Worm (Caenorhabditis elegans): ENCODE data around the gene srw-140.

srw-140 gene

DNA sequence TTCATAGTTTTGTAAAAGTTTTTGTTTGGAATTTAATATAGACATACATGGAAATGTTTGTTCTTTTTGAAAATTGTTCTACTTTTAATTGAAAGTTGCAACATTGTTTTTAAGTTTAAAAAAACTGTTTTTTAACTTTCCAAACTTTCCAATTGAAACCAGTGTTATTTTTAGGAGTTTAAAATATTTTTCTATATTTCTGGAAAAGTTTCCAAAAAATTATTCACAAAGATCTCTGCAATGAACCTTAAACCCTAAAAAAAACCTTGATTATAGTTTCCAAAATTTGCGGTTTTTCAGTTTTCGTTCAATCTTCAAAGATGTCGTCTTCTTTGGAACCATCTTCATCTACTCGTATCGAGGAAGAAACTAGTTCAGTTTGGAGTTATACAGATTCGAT, 33.1 kb upstream of the srw-140 start, which contains the start of gene F14F9.4:
Gene F14F9.4 (plus strand): TSS at position 301 of the 400 bp plus-strand sequence.
- TF ChIP-seq ceh-9 (tag; optimal IDR thresholded peaks at IDR 0.05): no peak

DNA sequence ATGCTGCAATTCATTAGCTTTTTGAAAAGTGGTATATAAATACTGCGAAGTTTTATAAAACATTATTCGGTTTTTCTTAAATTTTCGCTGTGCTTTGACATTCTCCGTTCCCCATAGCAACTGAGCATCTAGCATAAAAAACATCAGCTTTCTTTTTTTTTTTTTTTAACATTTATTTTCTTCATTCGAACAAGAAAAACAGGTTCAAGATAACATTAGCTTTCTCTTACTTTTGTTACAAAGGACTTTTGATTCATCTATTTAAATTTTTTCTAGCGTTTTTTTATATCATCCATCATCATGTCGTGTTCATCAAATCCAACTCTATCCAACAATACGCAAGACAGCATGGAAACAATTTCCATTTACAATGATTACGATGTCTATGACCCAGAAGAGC, 27.6 kb upstream of the srw-140 start, which contains the start of gene F14F9.3:
Gene F14F9.3 (plus strand): TSS at position 301 of the 400 bp plus-strand sequence.
- TF ChIP-seq ceh-9 (tag; optimal IDR thresholded peaks at IDR 0.05) (no peak), nhr-67 (tag; optimal IDR thresholded peaks at IDR 0.05) (no peak), nhr-23 (tag; optimal IDR thresholded peaks at IDR 0.05) (no peak), nhr-12 (tag; optimal IDR thresholded peaks at IDR 0.05) (no peak), egl-27 (tag; optimal IDR thresholded peaks at IDR 0.05) (no peak), sea-2 (GFP tag; optimal IDR thresholded peaks at IDR 0.05) (no peak), ztf-11 (tag; optimal IDR thresholded peaks at IDR 0.05) (no peak), nhr-76 (tag; optimal IDR thresholded peaks at IDR 0.05) (no peak), mml-1 (tag; optimal IDR thresholded peaks at IDR 0.05) (no peak), nhr-43 (tag; optimal IDR thresholded peaks at IDR 0.05; ENCODE audit: poor library complexity, severe bottlenecking) (no peak)

DNA sequence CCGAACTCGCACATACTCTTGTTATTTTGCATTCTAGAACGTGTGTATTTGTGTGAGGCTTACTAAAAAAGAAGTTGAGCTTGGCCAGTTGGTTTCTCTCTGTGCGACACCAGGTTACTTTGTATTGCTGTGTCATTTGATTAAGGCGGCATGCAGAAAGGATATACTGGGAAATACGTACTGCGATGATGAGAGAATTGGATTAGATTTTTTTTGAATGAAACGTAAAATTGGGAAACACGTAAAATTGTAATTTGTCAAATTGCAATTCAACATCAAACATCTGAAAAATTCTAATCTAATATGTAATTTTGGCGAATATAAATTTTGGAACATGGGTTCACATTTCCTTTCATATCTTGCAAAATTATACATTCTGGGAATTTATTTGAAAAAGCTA, 21.7 kb upstream of the srw-140 start, which contains the start of gene srh-129:
Gene srh-129 (minus strand): TSS at position 101 of the 400 bp plus-strand sequence.
- TF ChIP-seq fkh-10 (GFP tag; optimal IDR thresholded peaks at IDR 0.05) (no peak), ceh-28 (tag; optimal IDR thresholded peaks at IDR 0.05) (no peak), lin-39 (tag; optimal IDR thresholded peaks at IDR 0.05) (no peak), daf-12 (tag; optimal IDR thresholded peaks at IDR 0.05) (no peak), nhr-28 (tag; optimal IDR thresholded peaks at IDR 0.05) (no peak), eor-1 (tag; optimal IDR thresholded peaks at IDR 0.05) (no peak), zag-1 (tag; optimal IDR thresholded peaks at IDR 0.05) (no peak), R02D3.7 (tag; optimal IDR thresholded peaks at IDR 0.05) (no peak), ztf-11 (tag; optimal IDR thresholded peaks at IDR 0.05) (no peak), elt-2 (tag; optimal IDR thresholded peaks at IDR 0.05) (no peak), mml-1 (tag; optimal IDR thresholded peaks at IDR 0.05) (no peak), hmg-11 (tag; optimal IDR thresholded peaks at IDR 0.05) (no peak), egl-5 (tag; optimal IDR thresholded peaks at IDR 0.05) (no peak), unc-62 (GFP tag; optimal IDR thresholded peaks at IDR 0.05) (no peak)

DNA sequence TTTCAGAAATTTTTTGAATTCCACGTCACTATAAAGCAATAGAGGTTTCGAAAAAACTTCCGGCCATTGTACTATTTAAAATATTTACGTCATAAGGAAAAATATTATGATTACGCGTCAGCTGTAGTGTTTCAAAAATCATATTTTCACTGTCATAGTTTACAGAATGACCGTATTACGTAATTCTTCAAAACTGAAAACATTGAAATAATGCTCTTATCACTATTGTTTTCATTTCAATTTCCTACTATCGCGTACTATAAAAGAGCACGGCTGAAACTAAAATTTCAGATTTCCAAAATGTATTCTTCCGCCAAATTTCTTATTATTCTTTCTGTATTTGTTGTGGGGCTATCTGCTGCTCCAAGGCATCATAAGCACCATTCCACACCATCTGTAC, 21.0 kb upstream of the srw-140 start, which contains the start of gene F14F9.2:
Gene F14F9.2 (plus strand): TSS at position 301 of the 400 bp plus-strand sequence.
- TF ChIP-seq nhr-11 (tag; optimal IDR thresholded peaks at IDR 0.05) (no peak), nhr-76 (tag; optimal IDR thresholded peaks at IDR 0.05) (no peak), elt-1 (tag; optimal IDR thresholded peaks at IDR 0.05) (no peak), nhr-77 (tag; optimal IDR thresholded peaks at IDR 0.05) (no peak), ztf-4 (tag; optimal IDR thresholded peaks at IDR 0.05) (no peak), nfya-1 (tag; optimal IDR thresholded peaks at IDR 0.05; ENCODE audit: insufficient read depth) (no peak), R02D3.7 (tag; optimal IDR thresholded peaks at IDR 0.05) (no peak), ceh-82 (tag; optimal IDR thresholded peaks at IDR 0.05) (no peak), mdl-1 (tag; optimal IDR thresholded peaks at IDR 0.05) (no peak), skn-1 (tag; optimal IDR thresholded peaks at IDR 0.05) (no peak), snpc-4 (tag; optimal IDR thresholded peaks at IDR 0.05) (no peak), jun-1 (tag; optimal IDR thresholded peaks at IDR 0.05) (no peak)

DNA sequence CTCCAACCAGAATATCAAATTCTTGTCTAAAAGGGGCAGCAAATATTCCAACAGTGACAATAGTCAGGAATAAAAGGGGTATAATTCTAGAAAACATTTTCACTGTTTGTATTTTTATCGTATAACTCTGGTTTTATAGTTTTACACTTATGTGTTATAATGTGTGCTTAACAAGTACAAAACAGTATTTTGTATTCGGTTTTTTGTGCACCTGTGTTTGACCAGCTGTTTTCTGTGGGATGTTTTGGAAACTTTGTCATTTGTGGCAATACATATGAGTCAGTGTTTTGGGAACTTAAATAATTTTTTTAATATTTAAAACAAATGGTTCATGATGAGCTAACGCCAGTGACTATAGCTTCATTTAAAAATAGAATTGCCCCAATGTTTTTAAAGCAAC, 19.1 kb upstream of the srw-140 start, which contains the start of gene F14F9.6:
Gene F14F9.6 (minus strand): TSS at position 101 of the 400 bp plus-strand sequence.
- TF ChIP-seq daf-12 (tag; optimal IDR thresholded peaks at IDR 0.05): no peak
- TF ChIP-seq sea-2 (GFP tag; optimal IDR thresholded peaks at IDR 0.05): no peak
- no peak for TF ChIP-seq egl-5 (tag; optimal IDR thresholded peaks at IDR 0.05)
- TF ChIP-seq unc-62 (GFP tag; optimal IDR thresholded peaks at IDR 0.05): no peak
- TF ChIP-seq mml-1 (tag; optimal IDR thresholded peaks at IDR 0.05): no peak
- no peak for TF ChIP-seq ceh-82 (tag; optimal IDR thresholded peaks at IDR 0.05)
- no peak for TF ChIP-seq lin-39 (tag; optimal IDR thresholded peaks at IDR 0.05)
- TF ChIP-seq elt-1 (tag; optimal IDR thresholded peaks at IDR 0.05): no peak
- no peak for TF ChIP-seq nhr-25 (tag; optimal IDR thresholded peaks at IDR 0.05)
- no peak for TF ChIP-seq lsy-12 (tag; optimal IDR thresholded peaks at IDR 0.05)
- no peak for TF ChIP-seq nhr-76 (tag; optimal IDR thresholded peaks at IDR 0.05)
- no peak for TF ChIP-seq nhr-43 (tag; optimal IDR thresholded peaks at IDR 0.05; ENCODE audit: poor library complexity, severe bottlenecking)
- no peak for TF ChIP-seq nhr-12 (tag; optimal IDR thresholded peaks at IDR 0.05)
- TF ChIP-seq lin-15B (tag; optimal IDR thresholded peaks at IDR 0.05): no peak
- no peak for TF ChIP-seq ceh-16 (tag; optimal IDR thresholded peaks at IDR 0.05)
